Fruit fly (Drosophila melanogaster) whole organism, prepupa: Measurements from ENCODE around the gene Nrt.
A peak's percentile ranks its signal among the peaks of the same experiment; 100 is the strongest.

Experiments used
- CG1621 ChIP-seq: fragments of 200-800 bp; sonication (Bioruptor generic); optimal IDR thresholded peaks from 3 replicates; lab custom pipeline; 2018; ENCODE audit warnings: missing biosample characterization, mild to moderate bottlenecking, missing genetic modification characterization
- CG6854 ChIP-seq: fragments of 200-800 bp; sonication (Bioruptor generic); optimal IDR thresholded peaks from 2 replicates; lab custom pipeline; 2017; ENCODE audit warnings: missing biosample characterization, mild to moderate bottlenecking, missing genetic modification characterization
- CG8119 ChIP-seq: fragments of 200-800 bp; sonication (Bioruptor generic); IDR thresholded peaks from 3 replicates; pipeline ENCODE4 v1.3.6; 2022; ENCODE audit warnings: missing biosample characterization, missing genetic modification characterization
- CG8632 ChIP-seq: fragments of 200-800 bp; sonication (Bioruptor generic); optimal IDR thresholded peaks from 3 replicates; lab custom pipeline; 2016; ENCODE audit warnings: missing biosample characterization, missing genetic modification characterization
- Ets96B ChIP-seq: fragments of 200-800 bp; optimal IDR thresholded peaks from 2 replicates; lab custom pipeline; 2019; ENCODE audit warnings: missing biosample characterization, mild to moderate bottlenecking, missing genetic modification characterization, moderate library complexity
- Lpt ChIP-seq: fragments of 200-800 bp; sonication (Bioruptor generic); optimal IDR thresholded peaks from 3 replicates; lab custom pipeline; 2016; ENCODE audit warnings: missing biosample characterization, missing genetic modification characterization
- dac ChIP-seq: fragments of 200-800 bp; sonication (Bioruptor generic); optimal IDR thresholded peaks from 2 replicates; lab custom pipeline; 2017; ENCODE audit warnings: missing biosample characterization, mild to moderate bottlenecking, missing genetic modification characterization
- fkh ChIP-seq: fragments of 200-800 bp; sonication (Bioruptor generic); optimal IDR thresholded peaks from 3 replicates; lab custom pipeline; 2017; ENCODE audit warnings: missing biosample characterization, mild to moderate bottlenecking, missing genetic modification characterization, moderate library complexity
- spab ChIP-seq: fragments of 200-800 bp; sonication (Bioruptor generic); optimal IDR thresholded peaks from 2 replicates; lab custom pipeline; 2017; ENCODE audit warnings: missing biosample characterization, mild to moderate bottlenecking, missing genetic modification characterization, missing genetic modification reagents
- vri ChIP-seq: fragments of 200-800 bp; sonication (Bioruptor generic); optimal IDR thresholded peaks from 3 replicates; lab custom pipeline; 2016; ENCODE audit warnings: missing biosample characterization, mild to moderate bottlenecking, missing genetic modification characterization

DNA sequence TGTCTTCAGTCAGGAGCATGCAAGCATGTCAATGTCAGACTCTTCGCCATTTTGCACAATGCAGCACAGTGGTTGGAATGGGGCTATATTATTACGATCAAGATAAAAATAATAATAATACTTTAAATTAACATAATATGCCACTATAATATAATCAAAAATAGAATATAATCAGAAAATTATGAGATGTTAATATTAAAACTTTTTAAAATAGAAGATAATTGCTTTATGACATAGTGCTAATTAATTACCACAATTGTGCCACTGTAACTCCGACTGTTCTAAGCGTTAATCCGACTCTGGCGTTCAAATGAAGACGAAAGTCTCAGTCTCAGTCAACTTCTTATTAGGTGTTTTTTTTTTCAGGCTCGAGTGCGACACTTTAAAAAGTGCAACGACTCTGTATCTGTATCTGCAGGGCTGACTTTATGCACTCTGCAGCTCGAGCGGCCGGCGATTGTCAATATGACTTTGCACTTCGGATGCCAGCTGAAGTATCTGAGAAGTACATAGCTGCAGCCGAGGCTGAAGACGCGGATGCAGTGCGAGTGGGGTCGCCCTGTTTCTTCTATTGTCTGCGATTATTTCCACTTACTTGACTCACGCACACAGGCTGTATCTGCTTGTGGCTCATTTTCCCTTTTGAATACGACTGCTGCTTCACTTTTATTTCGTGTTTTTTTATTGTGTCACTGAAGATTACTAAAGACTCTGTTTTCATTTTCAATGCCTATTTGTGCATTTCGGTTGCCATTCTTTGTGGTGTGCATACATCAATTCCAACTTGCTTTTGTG is 3.5 kb upstream of the Nrt start:
- TF ChIP-seq Ets96B, result peak; percentile 79
- no peak for TF ChIP-seq dac
- no peak for TF ChIP-seq vri (GFP tag; lab: Kevin White, UChicago)
- TF ChIP-seq Lpt, result no peak
- no peak for TF ChIP-seq CG6854 (GFP tag; lab: Kevin White, UChicago)
- peak; percentile 56 for TF ChIP-seq spab (GFP tag; lab: Kevin White, UChicago)
- no peak for TF ChIP-seq fkh (GFP tag; lab: Kevin White, UChicago)
- TF ChIP-seq CG1621, result peak; percentile 58
- TF ChIP-seq CG8119 (GFP tag; lab: Robert Waterston, UW), result peak; percentile 88
- TF ChIP-seq CG8632, result peak; percentile 64
